Fruit fly (Drosophila melanogaster) whole organism, adult: Measurements from ENCODE around the gene CG12507.

Experiments used
- CG11617 ChIP-seq: fragments of 200-800 bp; sonication (Bioruptor generic); optimal IDR thresholded peaks from 2 replicates; lab custom pipeline; 2017; ENCODE audit warnings: mild to moderate bottlenecking, missing biosample characterization, missing genetic modification reagents, missing genetic modification characterization
- CG33017 ChIP-seq: fragments of 200-800 bp; sonication (Bioruptor generic); optimal IDR thresholded peaks from 2 replicates; lab custom pipeline; 2018; ENCODE audit warnings: missing biosample characterization, mild to moderate bottlenecking, missing genetic modification characterization, moderate library complexity
- CG5204 ChIP-seq: fragments of 200-800 bp; sonication (Bioruptor generic); optimal IDR thresholded peaks from 2 replicates; lab custom pipeline; 2016; ENCODE audit warnings: missing biosample characterization, missing genetic modification characterization
- CG7045 ChIP-seq: fragments of 200-800 bp; sonication (Bioruptor generic); optimal IDR thresholded peaks from 2 replicates; lab custom pipeline; 2017; ENCODE audit warnings: missing biosample characterization, mild to moderate bottlenecking, missing genetic modification characterization
- Clk ChIP-seq: fragments of 200-800 bp; sonication (Bioruptor generic); optimal IDR thresholded peaks from 2 replicates; lab custom pipeline; 2017; ENCODE audit warnings: missing biosample characterization, missing genetic modification characterization
- Crg-1 ChIP-seq: fragments of 200-800 bp; sonication (Bioruptor generic); optimal IDR thresholded peaks from 2 replicates; lab custom pipeline; 2016; ENCODE audit warnings: missing biosample characterization, missing genetic modification characterization
- Hr96 ChIP-seq: fragments of 200-800 bp; sonication (Bioruptor generic); optimal IDR thresholded peaks from 2 replicates; lab custom pipeline; 2016; ENCODE audit warnings: missing biosample characterization, missing genetic modification characterization
- Mnt ChIP-seq: fragments of 200-800 bp; sonication (Bioruptor generic); optimal IDR thresholded peaks from 2 replicates; lab custom pipeline; 2016; ENCODE audit warnings: missing biosample characterization, mild to moderate bottlenecking, missing genetic modification characterization
- cic ChIP-seq: fragments of 200-800 bp; sonication (Bioruptor generic); optimal IDR thresholded peaks from 2 replicates; lab custom pipeline; 2017; ENCODE audit warnings: missing biosample characterization, mild to moderate bottlenecking, missing genetic modification characterization, moderate library complexity
- cnc ChIP-seq, 2 experiments: fragments of >200 bp; optimal IDR thresholded peaks; 2 replicates each; lab custom pipeline; 2017
- kay ChIP-seq: fragments of 200-800 bp; sonication (Bioruptor generic); peaks from one replicate; lab custom pipeline; 2016; ENCODE audit warnings: missing biosample characterization, missing genetic modification characterization, borderline replicate concordance
- ovo ChIP-seq: fragments of 200-800 bp; sonication (Bioruptor generic); optimal IDR thresholded peaks from 2 replicates; lab custom pipeline; 2016; ENCODE audit warnings: missing biosample characterization, missing genetic modification characterization
- tj ChIP-seq: fragments of 200-800 bp; sonication (Bioruptor generic); optimal IDR thresholded peaks from 3 replicates; lab custom pipeline; 2017; ENCODE audit warnings: missing biosample characterization, mild to moderate bottlenecking, missing genetic modification characterization, moderate library complexity

- TF ChIP-seq Hr96 (GFP tag; lab: Kevin White, UChicago) (no peak), tj (GFP tag; lab: Kevin White, UChicago) (no peak), cnc (optimal IDR thresholded peaks at IDR 0.05; lab: Kevin White, UChicago) (no peak), Clk (GFP tag; lab: Kevin White, UChicago) (no peak), CG33017 (tag; lab: Kevin White, UChicago) (no peak), Mnt (GFP tag; lab: Kevin White, UChicago) (no peak), kay (GFP tag; lab: Kevin White, UChicago) (no peak), ovo (GFP tag; lab: Kevin White, UChicago) (no peak), CG7045 (no peak), Crg-1 (GFP tag; lab: Kevin White, UChicago) (no peak), CG5204 (GFP tag; lab: Kevin White, UChicago) (no peak), CG11617 (no peak), cic (GFP tag; lab: Kevin White, UChicago) (no peak)
Measured at dm6 chrX:16308310-16308918, 42.1 kb upstream of the CG12507 start, which contains the start of gene Had1.
